Worm (Caenorhabditis elegans) whole organism, midembryonic: Measurements from ENCODE around the gene pyc-1.

Experiments used
- klf-2 ChIP-seq: fragments of 200-800 bp; sonication (Bioruptor generic); conservative IDR thresholded peaks from 2 replicates; pipeline ENCODE4 v1.3.6; 2022; ENCODE audit warnings: missing genetic modification reagents, missing genetic modification characterization, missing compliant biosample characterization
- tab-1 ChIP-seq: fragments of 200-800 bp; sonication (Bioruptor generic); IDR thresholded peaks from 2 replicates; pipeline ENCODE4 v1.3.6; 2022; ENCODE audit warnings: missing genetic modification characterization, missing compliant biosample characterization
- ztf-23 ChIP-seq: fragments of 200-800 bp; sonication (Bioruptor generic); IDR thresholded peaks from 2 replicates; pipeline ENCODE4 v1.3.6; 2022; ENCODE audit warnings: missing genetic modification reagents, missing genetic modification characterization, missing compliant biosample characterization

ce11 chrV:11833319-11833718, 11.0 kb upstream of the pyc-1 start, which contains the start of gene pho-8:
- no peak for TF ChIP-seq ztf-23 (GFP tag; lab: Robert Waterston, UW)
- TF ChIP-seq klf-2 (GFP tag; lab: Robert Waterston, UW): no peak
- TF ChIP-seq tab-1 (GFP tag; lab: Robert Waterston, UW): no peak
